Worm (Caenorhabditis elegans) whole organism, L4/young adult: ENCODE data around the gene R08A2.5.

Experiments
- dao-5 ChIP-seq: sonication (generic microtip); optimal IDR thresholded peaks from 2 replicates; lab custom pipeline; 2016; ENCODE audit warnings: missing genotype, missing genetic modification characterization, moderate library complexity, missing compliant biosample characterization
- him-1 ChIP-seq: sonication (generic microtip); optimal IDR thresholded peaks from 2 replicates; lab custom pipeline; 2016; ENCODE audit warnings: missing genotype, missing genetic modification reagents, missing genetic modification characterization, missing compliant biosample characterization

- TF ChIP-seq dao-5 (tag; lab: Kevin White, UChicago) (no peak), him-1 (tag; lab: Kevin White, UChicago) (no peak)
These were observed 32.4 kb upstream of the R08A2.5 start, which contains the start of gene C47E8.3 for ce11 chrV:14680014-14680413.
